Worm (Caenorhabditis elegans) whole organism, mixed stage, embryonic: ENCODE measurements around the gene ift-74.

ENCODE experiments used
- M03D4.4 ChIP-seq: sonication (generic microtip); optimal IDR thresholded peaks from 2 replicates; lab custom pipeline; 2017; ENCODE audit warnings: mild to moderate bottlenecking, missing genetic modification characterization, missing compliant biosample characterization
- bed-3 ChIP-seq: fragments of 200-800 bp; sonication (Bioruptor generic); optimal IDR thresholded peaks from 3 replicates; lab custom pipeline; 2018; ENCODE audit warnings: mild to moderate bottlenecking, missing genetic modification characterization, moderate library complexity, missing compliant biosample characterization
- blmp-1 ChIP-seq: fragments of 150-350 bp; optimal IDR thresholded peaks from 2 replicates; lab custom pipeline; 2014; ENCODE audit warnings: missing biosample characterization, missing genetic modification characterization
- ceh-39 ChIP-seq: fragments of 150-350 bp; optimal IDR thresholded peaks from 2 replicates; lab custom pipeline; 2014; ENCODE audit warnings: missing biosample characterization, missing genetic modification characterization
- ceh-43 ChIP-seq: fragments of 200-800 bp; sonication (Bioruptor generic); optimal IDR thresholded peaks from 2 replicates; lab custom pipeline; 2018; ENCODE audit warnings: mild to moderate bottlenecking, missing genetic modification characterization, moderate library complexity, missing compliant biosample characterization
- ceh-83 ChIP-seq: fragments of 200-800 bp; sonication (Bioruptor generic); optimal IDR thresholded peaks from 2 replicates; lab custom pipeline; 2018; ENCODE audit warnings: mild to moderate bottlenecking, missing genetic modification characterization, missing compliant biosample characterization
- ces-1 ChIP-seq: fragments of 150-350 bp; optimal IDR thresholded peaks from 2 replicates; lab custom pipeline; 2014; ENCODE audit warnings: missing biosample characterization, missing genetic modification reagents, missing genetic modification characterization
- cnd-1 ChIP-seq: fragments of 200-800 bp; sonication (Bioruptor generic); optimal IDR thresholded peaks from 2 replicates; lab custom pipeline; 2018; ENCODE audit warnings: mild to moderate bottlenecking, missing genetic modification characterization, missing compliant biosample characterization
- drap-1 ChIP-seq: fragments of 200-800 bp; sonication (Bioruptor generic); optimal IDR thresholded peaks from 3 replicates; lab custom pipeline; 2018; ENCODE audit warnings: mild to moderate bottlenecking, missing genetic modification characterization, missing compliant biosample characterization
- elt-1 ChIP-seq: sonication (generic microtip); optimal IDR thresholded peaks from 2 replicates; lab custom pipeline; 2017; ENCODE audit warnings: missing genetic modification characterization, mild to moderate bottlenecking, missing compliant biosample characterization, antibody characterized with exemption, moderate library complexity, borderline replicate concordance; ENCODE audit not compliant: insufficient read depth
- elt-3 ChIP-seq: fragments of 150-350 bp; optimal IDR thresholded peaks from 2 replicates; lab custom pipeline; 2014; ENCODE audit warnings: missing biosample characterization, missing genetic modification characterization
- flh-1 ChIP-seq: fragments of 200-800 bp; sonication (Bioruptor generic); optimal IDR thresholded peaks from 2 replicates; lab custom pipeline; 2018; ENCODE audit warnings: mild to moderate bottlenecking, missing genetic modification characterization, moderate library complexity, missing compliant biosample characterization
- ham-2 ChIP-seq: fragments of 200-800 bp; sonication (Bioruptor generic); optimal IDR thresholded peaks from 2 replicates; lab custom pipeline; 2018; ENCODE audit warnings: mild to moderate bottlenecking, missing genetic modification characterization, missing compliant biosample characterization
- hlh-1 ChIP-seq: fragments of 150-350 bp; optimal IDR thresholded peaks from 2 replicates; lab custom pipeline; 2014; ENCODE audit warnings: missing biosample characterization, missing genetic modification reagents, missing genetic modification characterization
- lin-13 ChIP-seq: fragments of 150-350 bp; optimal IDR thresholded peaks from 2 replicates; lab custom pipeline; 2014; ENCODE audit warnings: missing biosample characterization, missing genetic modification characterization
- lin-32 ChIP-seq: fragments of 200-800 bp; sonication (Bioruptor generic); optimal IDR thresholded peaks from 2 replicates; lab custom pipeline; 2018; ENCODE audit warnings: mild to moderate bottlenecking, missing genetic modification characterization, missing compliant biosample characterization
- lsy-2 ChIP-seq: fragments of 150-350 bp; optimal IDR thresholded peaks from 2 replicates; lab custom pipeline; 2014; ENCODE audit warnings: missing biosample characterization, missing genetic modification characterization
- mab-5 ChIP-seq: fragments of 150-350 bp; optimal IDR thresholded peaks from 2 replicates; lab custom pipeline; 2014; ENCODE audit warnings: missing biosample characterization, missing genetic modification characterization
- mep-1 ChIP-seq: fragments of 150-350 bp; optimal IDR thresholded peaks from 2 replicates; lab custom pipeline; 2017; ENCODE audit warnings: missing biosample characterization, missing genetic modification reagents, missing genetic modification characterization, inconsistent platforms
- nhr-12 ChIP-seq: fragments of 150-350 bp; optimal IDR thresholded peaks from 2 replicates; lab custom pipeline; 2014; ENCODE audit warnings: missing biosample characterization, missing genetic modification characterization
- nhr-28 ChIP-seq: fragments of 150-350 bp; optimal IDR thresholded peaks from 2 replicates; lab custom pipeline; 2014; ENCODE audit warnings: missing biosample characterization, missing genetic modification characterization
- nhr-76 ChIP-seq: sonication (generic microtip); optimal IDR thresholded peaks from 2 replicates; lab custom pipeline; 2017; ENCODE audit warnings: missing biosample characterization, missing genetic modification characterization
- pha-4 ChIP-seq: fragments of 150-350 bp; optimal IDR thresholded peaks from 2 replicates; lab custom pipeline; 2018; ENCODE audit warnings: missing biosample characterization, missing genetic modification reagents, missing genetic modification characterization
- sem-2 ChIP-seq: fragments of 200-800 bp; sonication (Bioruptor generic); optimal IDR thresholded peaks from 2 replicates; lab custom pipeline; 2018; ENCODE audit warnings: mild to moderate bottlenecking, missing genetic modification characterization, missing compliant biosample characterization
- snpc-4 ChIP-seq: fragments of 150-350 bp; optimal IDR thresholded peaks from 2 replicates; lab custom pipeline; 2014; ENCODE audit warnings: missing biosample characterization, missing genetic modification characterization
- sptf-1 ChIP-seq: sonication (generic microtip); optimal IDR thresholded peaks from 2 replicates; lab custom pipeline; 2017; ENCODE audit warnings: mild to moderate bottlenecking, missing genetic modification characterization, moderate library complexity, missing compliant biosample characterization
- tbx-8 ChIP-seq: fragments of 200-800 bp; sonication (Bioruptor generic); optimal IDR thresholded peaks from 2 replicates; lab custom pipeline; 2018; ENCODE audit warnings: mild to moderate bottlenecking, missing genetic modification characterization, moderate library complexity, missing compliant biosample characterization
- unc-39 ChIP-seq: fragments of 150-350 bp; optimal IDR thresholded peaks from 2 replicates; lab custom pipeline; 2014; ENCODE audit warnings: missing biosample characterization, missing genetic modification characterization
- zip-8 ChIP-seq: fragments of 150-350 bp; optimal IDR thresholded peaks from 2 replicates; lab custom pipeline; 2014; ENCODE audit warnings: missing biosample characterization, missing genetic modification characterization
- ztf-11 ChIP-seq: fragments of 150-350 bp; optimal IDR thresholded peaks from 2 replicates; lab custom pipeline; 2014; ENCODE audit warnings: missing biosample characterization, missing genetic modification characterization

Gene ift-74

DNA sequence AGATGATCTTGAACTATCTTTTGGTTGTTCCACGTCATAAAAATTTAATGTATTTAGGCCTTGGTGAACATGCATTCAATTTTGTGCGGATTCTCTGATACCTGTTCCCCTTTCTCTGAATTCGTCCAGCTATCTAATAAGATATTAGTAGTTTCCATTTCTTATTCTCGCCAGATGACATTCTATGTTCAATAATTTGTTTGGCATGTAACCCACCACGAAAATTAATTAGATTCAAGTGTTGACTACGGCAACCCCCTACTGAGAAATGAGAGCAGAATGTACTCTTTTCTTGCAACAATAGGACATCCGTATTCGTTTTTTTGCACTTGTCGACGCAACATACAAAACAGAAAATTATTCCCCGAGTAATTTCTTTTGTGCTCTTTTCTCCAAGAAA, 37.6 kb upstream of the ift-74 start:
- TF ChIP-seq ces-1 (GFP tag; lab: Kevin White, UChicago), result peak; percentile 77
- TF ChIP-seq nhr-28 (tag; lab: Kevin White, UChicago), result no peak
- TF ChIP-seq elt-3 (tag; lab: Kevin White, UChicago), result no peak

DNA sequence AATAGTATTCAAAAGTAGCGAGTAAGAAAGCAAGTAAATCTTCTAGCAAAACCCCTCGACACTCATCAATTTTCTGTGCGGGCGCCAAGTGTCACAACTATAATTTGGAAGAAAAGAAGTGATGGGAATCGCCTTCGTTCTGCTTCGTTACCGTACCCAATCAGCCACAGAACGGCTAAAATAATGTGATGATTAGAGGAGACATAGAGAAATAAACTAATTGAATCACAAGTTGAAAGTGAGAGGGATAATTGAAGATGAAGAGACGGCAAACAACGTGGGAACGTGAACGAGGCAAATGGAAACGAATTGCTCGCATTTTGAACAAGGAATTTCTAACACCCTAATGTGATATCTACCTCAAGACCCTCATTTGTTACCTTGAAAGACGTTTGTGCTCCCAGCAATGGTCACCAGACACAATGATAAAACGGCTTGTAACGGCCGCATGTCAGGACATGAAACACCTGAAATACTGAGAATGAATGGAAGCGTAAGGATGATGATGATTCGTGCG, 37.1 kb upstream of the ift-74 start, which contains the start of gene T19D12.6:
TSS of gene T19D12.6 (minus strand) at position 467 of the 517 bp plus-strand sequence.
- no peak for TF ChIP-seq ceh-39 (tag; lab: Kevin White, UChicago)
- TF ChIP-seq ces-1 (GFP tag; lab: Kevin White, UChicago), result peak; percentile 58

- TF ChIP-seq ceh-39 (tag; lab: Kevin White, UChicago) (no peak), mep-1 (tag; lab: Kevin White, UChicago) (no peak), elt-3 (tag; lab: Kevin White, UChicago) (no peak), unc-39 (no peak), mab-5 (tag; lab: Kevin White, UChicago) (no peak), M03D4.4 (tag; lab: Kevin White, UChicago) (no peak), zip-8 (tag; lab: Kevin White, UChicago) (no peak), flh-1 (GFP tag; lab: Kevin White, UChicago) (no peak), nhr-12 (tag; lab: Kevin White, UChicago) (no peak), hlh-1 (tag; lab: Kevin White, UChicago) (no peak), sptf-1 (tag; lab: Kevin White, UChicago) (no peak), sem-2 (GFP tag; lab: Kevin White, UChicago) (no peak), nhr-28 (tag; lab: Kevin White, UChicago) (no peak), ceh-83 (GFP tag; lab: Kevin White, UChicago) (no peak), ceh-43 (no peak), drap-1 (GFP tag; lab: Kevin White, UChicago) (no peak), tbx-8 (GFP tag; lab: Kevin White, UChicago) (no peak), cnd-1 (tag; lab: Kevin White, UChicago) (no peak), snpc-4 (tag; lab: Kevin White, UChicago) (no peak)
Measured at ce11 chrII:6646903-6647302, 32.9 kb upstream of the ift-74 start.

ce11 chrII:6649026-6649425, 30.8 kb upstream of the ift-74 start, which contains the start of gene oig-8:
Gene oig-8 (minus strand): TSS chrII:6649126.
- TF ChIP-seq nhr-76 (tag; lab: Kevin White, UChicago), result no peak
- TF ChIP-seq pha-4 (tag; lab: Kevin White, UChicago), result no peak
- TF ChIP-seq ceh-43, result no peak
- no peak for TF ChIP-seq elt-3 (tag; lab: Kevin White, UChicago)
- no peak for TF ChIP-seq tbx-8 (GFP tag; lab: Kevin White, UChicago)
- TF ChIP-seq cnd-1 (tag; lab: Kevin White, UChicago), result no peak
- no peak for TF ChIP-seq ztf-11 (tag; lab: Kevin White, UChicago)
- TF ChIP-seq nhr-28 (tag; lab: Kevin White, UChicago), result no peak
- no peak for TF ChIP-seq lin-32 (GFP tag; lab: Kevin White, UChicago)
- TF ChIP-seq elt-1 (tag; lab: Kevin White, UChicago), result no peak
- TF ChIP-seq lin-13 (tag; lab: Kevin White, UChicago), result no peak
- TF ChIP-seq unc-39, result no peak
- TF ChIP-seq bed-3, result no peak
- TF ChIP-seq drap-1 (GFP tag; lab: Kevin White, UChicago), result no peak
- no peak for TF ChIP-seq ham-2 (GFP tag; lab: Kevin White, UChicago)
- no peak for TF ChIP-seq sem-2 (GFP tag; lab: Kevin White, UChicago)
- TF ChIP-seq, all 35 proteins: peak for 0

DNA sequence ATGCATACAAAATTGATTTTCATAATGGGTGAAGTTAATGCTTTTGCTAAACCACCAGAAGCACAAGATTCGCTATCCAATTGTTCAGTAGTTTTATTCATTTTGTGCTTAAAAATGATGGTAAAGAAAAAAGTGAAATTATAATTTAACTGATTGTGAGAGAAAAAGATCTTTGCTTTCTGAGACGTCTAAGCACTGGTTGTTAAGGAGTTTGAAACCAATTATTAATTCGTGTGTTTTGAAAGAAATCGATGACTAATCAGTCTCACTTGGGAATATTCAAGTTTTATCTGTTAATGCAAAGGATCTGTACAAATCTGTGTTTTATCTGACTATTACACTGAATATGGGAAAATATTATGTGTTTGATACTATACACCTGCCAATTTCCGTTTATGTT, 28.1 kb upstream of the ift-74 start, which contains the start of gene sra-26:
TSS of gene sra-26 (minus strand) at position 101 of the 400 bp plus-strand sequence.
- TF ChIP-seq drap-1 (GFP tag; lab: Kevin White, UChicago) (no peak), flh-1 (GFP tag; lab: Kevin White, UChicago) (no peak), snpc-4 (tag; lab: Kevin White, UChicago) (no peak), elt-1 (tag; lab: Kevin White, UChicago) (no peak), zip-8 (tag; lab: Kevin White, UChicago) (no peak), M03D4.4 (tag; lab: Kevin White, UChicago) (no peak), bed-3 (no peak), blmp-1 (tag; lab: Kevin White, UChicago) (no peak), nhr-76 (tag; lab: Kevin White, UChicago) (no peak), hlh-1 (tag; lab: Kevin White, UChicago) (no peak), sptf-1 (tag; lab: Kevin White, UChicago) (no peak), ceh-39 (tag; lab: Kevin White, UChicago) (no peak), nhr-12 (tag; lab: Kevin White, UChicago) (no peak), lsy-2 (no peak), lin-13 (tag; lab: Kevin White, UChicago) (no peak), elt-3 (tag; lab: Kevin White, UChicago) (no peak), ham-2 (GFP tag; lab: Kevin White, UChicago) (no peak), mab-5 (tag; lab: Kevin White, UChicago) (no peak)
- TF ChIP-seq, all 35 proteins: peak for 0
